Worm (Caenorhabditis elegans) whole organism, L4 larva: ENCODE data around the gene sgo-1.
A peak's percentile ranks its signal among the peaks of the same experiment; 100 is the strongest.

Source experiments
- D1046.2 ChIP-seq: fragments of 200-800 bp; sonication (Bioruptor generic); IDR thresholded peaks from 2 replicates; pipeline ENCODE4 v1.3.6; 2022; ENCODE audit warnings: missing genetic modification characterization, missing compliant biosample characterization
- F26F4.8 ChIP-seq: fragments of 200-800 bp; sonication (Bioruptor generic); conservative IDR thresholded peaks from 2 replicates; pipeline ENCODE4 v1.3.6; 2022; ENCODE audit warnings: missing genetic modification characterization, missing compliant biosample characterization
- F37D6.2 ChIP-seq: sonication (generic microtip); optimal IDR thresholded peaks from 2 replicates; lab custom pipeline; 2016; ENCODE audit warnings: mild to moderate bottlenecking, missing genetic modification characterization, missing compliant biosample characterization
- F49E8.2 ChIP-seq: sonication (generic microtip); optimal IDR thresholded peaks from 2 replicates; lab custom pipeline; 2016; ENCODE audit warnings: missing compliant biosample characterization, mild to moderate bottlenecking, missing genetic modification characterization, borderline replicate concordance
- T20F7.1 ChIP-seq: fragments of 200-800 bp; sonication (Bioruptor generic); optimal IDR thresholded peaks from 2 replicates; lab custom pipeline; 2018; ENCODE audit warnings: mild to moderate bottlenecking, missing genetic modification characterization, missing compliant biosample characterization
- T26A8.4 ChIP-seq: fragments of 200-800 bp; sonication (Bioruptor generic); IDR thresholded peaks from 2 replicates; pipeline ENCODE4 v1.3.6; 2022; ENCODE audit warnings: missing genetic modification characterization, missing compliant biosample characterization
- Y75B8A.6 ChIP-seq: fragments of 200-800 bp; sonication (Bioruptor generic); IDR thresholded peaks from 2 replicates; pipeline ENCODE4 v1.3.6; 2022; ENCODE audit warnings: missing genetic modification reagents, missing genetic modification characterization, missing compliant biosample characterization
- ZK337.2 ChIP-seq: fragments of 200-800 bp; sonication (Bioruptor generic); IDR thresholded peaks from 2 replicates; pipeline ENCODE4 v1.3.6; 2022; ENCODE audit warnings: missing genetic modification reagents, missing genetic modification characterization, missing compliant biosample characterization
- aha-1 ChIP-seq: fragments of 150-350 bp; peaks from one replicate; lab custom pipeline; 2014; ENCODE audit warnings: missing biosample characterization, missing genetic modification characterization
- daf-8 ChIP-seq: fragments of 200-800 bp; sonication (Bioruptor generic); IDR thresholded peaks from 2 replicates; pipeline ENCODE4 v1.3.6; 2022; ENCODE audit warnings: missing genetic modification characterization, missing compliant biosample characterization
- dmd-6 ChIP-seq: fragments of 200-800 bp; sonication (Bioruptor generic); IDR thresholded peaks from 2 replicates; pipeline ENCODE4 v1.3.6; 2022; ENCODE audit warnings: missing genetic modification reagents, missing genetic modification characterization, missing compliant biosample characterization
- egl-43 ChIP-seq: fragments of 200-800 bp; sonication (Bioruptor generic); IDR thresholded peaks from 2 replicates; pipeline ENCODE4 v1.3.6; 2022; ENCODE audit warnings: missing genetic modification reagents, missing genetic modification characterization, missing compliant biosample characterization
- fkh-10 ChIP-seq: fragments of 150-350 bp; optimal IDR thresholded peaks from 2 replicates; lab custom pipeline; 2014; ENCODE audit warnings: missing biosample characterization, missing genetic modification reagents, missing genetic modification characterization
- jun-1 ChIP-seq: fragments of 150-350 bp; optimal IDR thresholded peaks from 2 replicates; lab custom pipeline; 2014; ENCODE audit warnings: missing biosample characterization, missing genetic modification reagents, missing genetic modification characterization
- lim-7 ChIP-seq: fragments of 200-800 bp; sonication (Bioruptor generic); IDR thresholded peaks from 2 replicates; pipeline ENCODE4 v1.3.6; 2022; ENCODE audit warnings: missing genetic modification characterization, missing compliant biosample characterization
- lin-29 ChIP-seq: fragments of 200-800 bp; sonication (Bioruptor generic); IDR thresholded peaks from 2 replicates; pipeline ENCODE4 v1.3.6; 2022; ENCODE audit warnings: missing genetic modification reagents, missing genetic modification characterization, missing compliant biosample characterization
- lin-38 ChIP-seq: fragments of 200-800 bp; sonication (Bioruptor generic); IDR thresholded peaks from 2 replicates; pipeline ENCODE4 v1.3.6; 2022; ENCODE audit warnings: missing genetic modification reagents, missing genetic modification characterization, missing compliant biosample characterization
- lir-3 ChIP-seq: sonication (generic microtip); optimal IDR thresholded peaks from 2 replicates; lab custom pipeline; 2016; ENCODE audit warnings: mild to moderate bottlenecking, missing genetic modification characterization, missing compliant biosample characterization
- madf-5 ChIP-seq, 2 experiments: fragments of 200-800 bp; sonication (Bioruptor generic); IDR thresholded peaks; 2 replicates each; pipeline ENCODE4 v1.3.6; 2022; ENCODE audit warnings: missing compliant biosample characterization in 2 of 2, missing genetic modification characterization in 2 of 2
- mep-1 ChIP-seq: fragments of 150-350 bp; sonication (generic microtip); optimal IDR thresholded peaks from 3 replicates; lab custom pipeline; 2014; ENCODE audit warnings: missing biosample characterization, missing genetic modification characterization
- mes-2 ChIP-seq: sonication (generic microtip); optimal IDR thresholded peaks from 2 replicates; lab custom pipeline; 2016; ENCODE audit warnings: missing genotype, mild to moderate bottlenecking, missing genetic modification characterization, missing compliant biosample characterization; ENCODE audit not compliant: poor library complexity, severe bottlenecking
- mxl-2 ChIP-seq: fragments of 200-800 bp; sonication (Bioruptor generic); conservative IDR thresholded peaks from 2 replicates; pipeline ENCODE4 v1.3.6; 2022; ENCODE audit warnings: missing genetic modification reagents, missing genetic modification characterization, missing compliant biosample characterization
- nhr-111 ChIP-seq: fragments of 200-800 bp; sonication (Bioruptor generic); optimal IDR thresholded peaks from 2 replicates; lab custom pipeline; 2018; ENCODE audit warnings: mild to moderate bottlenecking, missing genetic modification characterization, missing compliant biosample characterization
- nhr-237 ChIP-seq: sonication (generic microtip); optimal IDR thresholded peaks from 2 replicates; lab custom pipeline; 2017; ENCODE audit warnings: missing biosample characterization, missing genetic modification characterization
- nhr-28 ChIP-seq: fragments of 150-350 bp; optimal IDR thresholded peaks from 2 replicates; lab custom pipeline; 2014; ENCODE audit warnings: missing biosample characterization, missing genetic modification characterization
- nhr-41 ChIP-seq: fragments of 200-800 bp; sonication (Bioruptor generic); IDR thresholded peaks from 2 replicates; pipeline ENCODE4 v1.3.6; 2022; ENCODE audit warnings: missing genetic modification reagents, missing genetic modification characterization, missing compliant biosample characterization
- nhr-76 ChIP-seq: fragments of 150-350 bp; optimal IDR thresholded peaks from 2 replicates; lab custom pipeline; 2014; ENCODE audit warnings: missing biosample characterization, missing genetic modification characterization
- nhr-77 ChIP-seq: fragments of 150-350 bp; optimal IDR thresholded peaks from 2 replicates; lab custom pipeline; 2014; ENCODE audit warnings: missing biosample characterization, missing genetic modification characterization
- pha-4 ChIP-seq, 2 experiments: fragments of 150-350 bp in 1 of 2; fragments of 200-800 bp in 1 of 2; sonication (Bioruptor generic) in 1 of 2; IDR thresholded peaks in 1 of 2; optimal IDR thresholded peaks in 1 of 2; 2 replicates each; pipeline versions ENCODE4 v1.3.6 to Lab custom; 2014 to 2022; ENCODE audit warnings: missing genetic modification characterization in 2 of 2, missing genetic modification reagents in 2 of 2, missing biosample characterization in 1 of 2, missing compliant biosample characterization in 1 of 2
- sdz-12 ChIP-seq: fragments of 200-800 bp; sonication (Bioruptor generic); optimal IDR thresholded peaks from 2 replicates; lab custom pipeline; 2018; ENCODE audit warnings: mild to moderate bottlenecking, missing genetic modification characterization, missing compliant biosample characterization
- set-16 ChIP-seq: fragments of 200-800 bp; sonication (Bioruptor generic); IDR thresholded peaks from 2 replicates; pipeline ENCODE4 v1.3.6; 2022; ENCODE audit warnings: missing genetic modification reagents, missing genetic modification characterization, missing compliant biosample characterization
- snpc-1.2 ChIP-seq: fragments of 200-800 bp; sonication (Bioruptor generic); IDR thresholded peaks from 2 replicates; pipeline ENCODE4 v1.3.6; 2022; ENCODE audit warnings: missing genetic modification reagents, missing genetic modification characterization, missing compliant biosample characterization
- spr-3 ChIP-seq: fragments of 200-800 bp; sonication (Bioruptor generic); optimal IDR thresholded peaks from 2 replicates; lab custom pipeline; 2018; ENCODE audit warnings: mild to moderate bottlenecking, missing genetic modification characterization, missing compliant biosample characterization
- unc-39 ChIP-seq: sonication (generic microtip); optimal IDR thresholded peaks from 2 replicates; lab custom pipeline; 2017; ENCODE audit warnings: missing biosample characterization, missing genetic modification characterization
- unc-62 ChIP-seq, 3 experiments: fragments of 150-350 bp in 1 of 3; sonication (generic microtip); optimal IDR thresholded peaks in 2 of 3; peaks in 1 of 3; 1 replicate in 1 of 3; 2 replicates in 2 of 3; lab custom pipeline; 2014 to 2017; ENCODE audit warnings: missing biosample characterization in 3 of 3, missing genetic modification characterization in 3 of 3, missing genetic modification reagents in 3 of 3, missing genotype in 1 of 3
- zag-1 ChIP-seq: fragments of 150-350 bp; optimal IDR thresholded peaks from 2 replicates; lab custom pipeline; 2014; ENCODE audit warnings: missing biosample characterization, missing genetic modification characterization
- zfp-3 ChIP-seq: fragments of 200-800 bp; sonication (Bioruptor generic); conservative IDR thresholded peaks from 2 replicates; pipeline ENCODE4 v1.3.6; 2022; ENCODE audit warnings: missing genetic modification reagents, missing genetic modification characterization, missing compliant biosample characterization
- zip-11 ChIP-seq: fragments of 200-800 bp; sonication (Bioruptor generic); IDR thresholded peaks from 2 replicates; pipeline ENCODE4 v1.3.6; 2022; ENCODE audit warnings: missing genetic modification characterization, missing compliant biosample characterization

The sgo-1 gene

ce11 chrIV:7760117-7760516 is 36.2 kb downstream of the sgo-1 start, which contains the start of gene del-7:
del-7 (plus strand) TSS chrIV:7760417.
- TF ChIP-seq zip-11 (GFP tag; lab: Robert Waterston, UW), result no peak
- no peak for TF ChIP-seq mxl-2 (GFP tag; lab: Robert Waterston, UW)
- no peak for TF ChIP-seq fkh-10 (GFP tag; lab: Kevin White, UChicago)
- no peak for TF ChIP-seq nhr-237
- TF ChIP-seq jun-1 (tag; lab: Kevin White, UChicago), result no peak
- no peak for TF ChIP-seq lir-3 (tag; lab: Kevin White, UChicago)
- no peak for TF ChIP-seq T20F7.1 (GFP tag; lab: Kevin White, UChicago)
- no peak for TF ChIP-seq lin-38 (GFP tag; lab: Robert Waterston, UW)
- TF ChIP-seq zag-1 (tag; lab: Kevin White, UChicago), result no peak
- no peak for TF ChIP-seq spr-3 (GFP tag; lab: Kevin White, UChicago)
- no peak for TF ChIP-seq mep-1
- no peak for TF ChIP-seq pha-4 (GFP tag; IDR thresholded peaks at IDR 0.05; lab: Robert Waterston, UW)
- no peak for TF ChIP-seq pha-4 (tag; optimal IDR thresholded peaks at IDR 0.05; lab: Kevin White, UChicago)
- TF ChIP-seq nhr-41 (GFP tag; lab: Robert Waterston, UW), result no peak
- no peak for TF ChIP-seq unc-62 (GFP tag; optimal IDR thresholded peaks at IDR 0.05 in 1 of 2; lab: Kevin White, UChicago)
- TF ChIP-seq unc-62 (tag; optimal IDR thresholded peaks at IDR 0.05; lab: Kevin White, UChicago), result no peak
- no peak for TF ChIP-seq F26F4.8
- TF ChIP-seq nhr-111 (GFP tag; lab: Kevin White, UChicago), result no peak
- no peak for TF ChIP-seq dmd-6
- no peak for TF ChIP-seq F37D6.2 (tag; lab: Kevin White, UChicago)

ce11 chrIV:7759527-7759926 is 36.8 kb downstream of the sgo-1 start, which contains the start of gene dsb-3:
dsb-3 (minus strand) TSS chrIV:7759627.
- no peak for TF ChIP-seq lin-38 (GFP tag; lab: Robert Waterston, UW)
- TF ChIP-seq nhr-41 (GFP tag; lab: Robert Waterston, UW), result no peak

ce11 chrIV:7757245-7757644 is 39.0 kb downstream of the sgo-1 start, which contains the start of gene C46A5.4:
C46A5.4 (minus strand) TSS chrIV:7757345.
- TF ChIP-seq nhr-77 (tag; lab: Kevin White, UChicago) (no peak), pha-4 (GFP tag; IDR thresholded peaks at IDR 0.05; lab: Robert Waterston, UW) (no peak), pha-4 (tag; optimal IDR thresholded peaks at IDR 0.05; lab: Kevin White, UChicago) (no peak), D1046.2 (no peak), mes-2 (tag; lab: Kevin White, UChicago) (no peak), snpc-1.2 (GFP tag; lab: Robert Waterston, UW) (no peak), F49E8.2 (tag; lab: Kevin White, UChicago) (no peak), daf-8 (GFP tag; lab: Robert Waterston, UW) (no peak), nhr-28 (no peak), mep-1 (no peak), ZK337.2 (GFP tag; lab: Robert Waterston, UW) (no peak), unc-62 (GFP tag; optimal IDR thresholded peaks at IDR 0.05 in 1 of 2; lab: Kevin White, UChicago) (no peak), unc-62 (tag; optimal IDR thresholded peaks at IDR 0.05; lab: Kevin White, UChicago) (no peak), lin-29 (GFP tag; lab: Robert Waterston, UW) (no peak), T20F7.1 (GFP tag; lab: Kevin White, UChicago) (no peak), Y75B8A.6 (GFP tag; lab: Robert Waterston, UW) (no peak)

ce11 chrIV:7754114-7754513 is 42.2 kb downstream of the sgo-1 start:
- TF ChIP-seq aha-1 (tag; lab: Kevin White, UChicago) (peak; percentile 21), spr-3 (GFP tag; lab: Kevin White, UChicago) (peak; percentile 28), lim-7 (GFP tag; lab: Robert Waterston, UW) (no peak), egl-43 (GFP tag; lab: Robert Waterston, UW) (peak; percentile 76), T26A8.4 (GFP tag; lab: Robert Waterston, UW) (0 out of 2 replicates have a peak, but pooled peaks have one; percentile 47), zfp-3 (GFP tag; lab: Robert Waterston, UW) (no peak), sdz-12 (GFP tag; lab: Kevin White, UChicago) (no peak), nhr-76 (tag; lab: Kevin White, UChicago) (no peak), madf-5 (GFP tag; IDR thresholded peaks at IDR 0.05; lab: Robert Waterston, UW) (0 out of 4 replicates have a peak, but pooled peaks of 1 of the 2 experiments have one; percentile 45), unc-39 (tag; lab: Kevin White, UChicago) (no peak), set-16 (peak; percentile 94)
